Fruit fly (Drosophila melanogaster) whole organism, embryonic: ENCODE measurements around the gene CG17327.
A peak's percentile ranks its signal among the peaks of the same experiment; 100 is the strongest.

ENCODE experiments used
- ATbp ChIP-seq: fragments of 200-800 bp; sonication (Bioruptor generic); optimal IDR thresholded peaks from 2 replicates; lab custom pipeline; 2017; ENCODE audit warnings: missing biosample characterization, mild to moderate bottlenecking, missing genetic modification characterization, missing genetic modification reagents
- Atf3 ChIP-seq: fragments of 200-800 bp; sonication (Bioruptor generic); optimal IDR thresholded peaks from 3 replicates; lab custom pipeline; 2016; ENCODE audit warnings: missing biosample characterization, missing genetic modification characterization
- B-H2 ChIP-seq: fragments of 200-800 bp; sonication (Bioruptor generic); optimal IDR thresholded peaks from 2 replicates; lab custom pipeline; 2018; ENCODE audit warnings: missing biosample characterization, mild to moderate bottlenecking, missing genetic modification characterization
- CG10959 ChIP-seq: fragments of 200-800 bp; sonication (Bioruptor generic); IDR thresholded peaks from 2 replicates; pipeline ENCODE4 v1.3.6; 2022; ENCODE audit warnings: missing biosample characterization, missing genetic modification characterization
- CG12155 ChIP-seq: fragments of 200-800 bp; sonication (Bioruptor generic); optimal IDR thresholded peaks from 3 replicates; lab custom pipeline; 2016; ENCODE audit warnings: missing biosample characterization, missing genetic modification characterization
- CG16863 ChIP-seq: fragments of 200-800 bp; sonication (Bioruptor generic); optimal IDR thresholded peaks from 3 replicates; lab custom pipeline; 2016; ENCODE audit warnings: missing biosample characterization, missing genetic modification characterization
- CG4282 ChIP-seq: fragments of 200-800 bp; sonication (Bioruptor generic); optimal IDR thresholded peaks from 2 replicates; lab custom pipeline; 2016; ENCODE audit warnings: missing biosample characterization, missing genetic modification characterization
- CG6689 ChIP-seq: fragments of 200-800 bp; sonication (Bioruptor generic); IDR thresholded peaks from 2 replicates; pipeline ENCODE4 v1.3.6; 2022; ENCODE audit warnings: missing biosample characterization, missing genetic modification characterization
- CG8478 ChIP-seq: fragments of >200 bp; optimal IDR thresholded peaks from 2 replicates; lab custom pipeline; 2018
- Dip3 ChIP-seq: fragments of 200-800 bp; sonication (Bioruptor generic); optimal IDR thresholded peaks from 3 replicates; lab custom pipeline; 2016; ENCODE audit warnings: missing biosample characterization, missing genetic modification characterization
- Ets65A ChIP-seq: fragments of 200-800 bp; sonication (Bioruptor generic); peaks from one replicate; lab custom pipeline; 2016; ENCODE audit warnings: missing biosample characterization, missing genetic modification characterization
- GATAe ChIP-seq: fragments of 200-800 bp; sonication (Bioruptor generic); conservative IDR thresholded peaks from 2 replicates; pipeline ENCODE4 v1.3.6; 2022; ENCODE audit warnings: missing biosample characterization, missing genetic modification characterization
- HmgZ ChIP-seq: fragments of 200-800 bp; sonication (Bioruptor generic); optimal IDR thresholded peaks from 2 replicates; lab custom pipeline; 2018; ENCODE audit warnings: missing biosample characterization, mild to moderate bottlenecking, missing genetic modification characterization
- Hmr ChIP-seq: fragments of 200-800 bp; sonication (Bioruptor generic); optimal IDR thresholded peaks from 3 replicates; lab custom pipeline; 2017; ENCODE audit warnings: mild to moderate bottlenecking, missing biosample characterization, missing genetic modification reagents, missing genetic modification characterization
- YL-1 ChIP-seq: fragments of 200-800 bp; sonication (Bioruptor generic); optimal IDR thresholded peaks from 3 replicates; lab custom pipeline; 2017; ENCODE audit warnings: missing biosample characterization, mild to moderate bottlenecking, missing genetic modification characterization
- cad ChIP-seq: fragments of >200 bp; optimal IDR thresholded peaks from 2 replicates; lab custom pipeline; 2017; ENCODE audit warnings: missing biosample characterization, missing genetic modification characterization
- chif ChIP-seq, 2 experiments: fragments of 200-800 bp; sonication (Bioruptor generic); optimal IDR thresholded peaks; 3 replicates each; lab custom pipeline; 2016; ENCODE audit warnings: missing biosample characterization in 2 of 2, missing genetic modification characterization in 2 of 2
- chn ChIP-seq: fragments of 200-800 bp; sonication (Bioruptor generic); optimal IDR thresholded peaks from 2 replicates; lab custom pipeline; 2016; ENCODE audit warnings: missing biosample characterization, missing genetic modification characterization
- esg ChIP-seq: fragments of 200-800 bp; sonication (Bioruptor generic); conservative IDR thresholded peaks from 2 replicates; pipeline ENCODE4 v1.3.6; 2022; ENCODE audit warnings: missing biosample characterization, missing genetic modification characterization
- exex ChIP-seq: fragments of 200-800 bp; sonication (Bioruptor generic); optimal IDR thresholded peaks from 4 replicates; lab custom pipeline; 2018; ENCODE audit warnings: missing biosample characterization, mild to moderate bottlenecking, missing genetic modification characterization, moderate library complexity
- fd64A ChIP-seq: fragments of 200-800 bp; sonication (Bioruptor generic); optimal IDR thresholded peaks from 3 replicates; lab custom pipeline; 2018; ENCODE audit warnings: missing biosample characterization, mild to moderate bottlenecking, missing genetic modification characterization
- gem ChIP-seq: fragments of 200-800 bp; sonication (Bioruptor generic); optimal IDR thresholded peaks from 2 replicates; lab custom pipeline; 2019; ENCODE audit warnings: missing biosample characterization, mild to moderate bottlenecking, missing genetic modification characterization, moderate library complexity
- gsb ChIP-seq: fragments of 200-800 bp; sonication (Bioruptor generic); IDR thresholded peaks from 2 replicates; pipeline ENCODE4 v1.3.6; 2022; ENCODE audit warnings: missing biosample characterization, missing genetic modification characterization
- her ChIP-seq: fragments of 200-800 bp; sonication (Bioruptor generic); optimal IDR thresholded peaks from 2 replicates; lab custom pipeline; 2016; ENCODE audit warnings: missing biosample characterization, missing genetic modification characterization
- insv ChIP-seq, 2 experiments: fragments of 200-800 bp; sonication (Bioruptor generic); optimal IDR thresholded peaks; 3 replicates each; lab custom pipeline; 2016 to 2018; ENCODE audit warnings: missing biosample characterization in 2 of 2, missing genetic modification characterization in 2 of 2
- klu ChIP-seq: fragments of 200-800 bp; sonication (Bioruptor generic); IDR thresholded peaks from 2 replicates; pipeline ENCODE4 v1.3.6; 2022; ENCODE audit warnings: missing biosample characterization, missing genetic modification characterization
- prd ChIP-seq, 3 experiments: fragments of >200 bp in 2 of 3; fragments of 200-800 bp in 1 of 3; sonication (Bioruptor generic) in 1 of 3; optimal IDR thresholded peaks in 2 of 3; IDR thresholded peaks in 1 of 3; 2 replicates in 2 of 3; 3 replicates in 1 of 3; pipeline versions ENCODE4 v1.3.6 to Lab custom; 2017 to 2022; ENCODE audit warnings: missing biosample characterization in 1 of 3, missing genetic modification characterization in 1 of 3
- row ChIP-seq: fragments of 200-800 bp; sonication (Bioruptor generic); IDR thresholded peaks from 3 replicates; pipeline ENCODE4 v1.3.6; 2022; ENCODE audit warnings: missing biosample characterization, missing genetic modification characterization
- sens ChIP-seq: fragments of 200-800 bp; sonication (Bioruptor generic); peaks from one replicate; lab custom pipeline; 2016; ENCODE audit warnings: missing biosample characterization, missing genetic modification characterization
- seq ChIP-seq: fragments of 200-800 bp; sonication (Bioruptor generic); IDR thresholded peaks from 2 replicates; pipeline ENCODE4 v1.3.6; 2022; ENCODE audit warnings: missing biosample characterization, missing genetic modification characterization
- ssp ChIP-seq: fragments of 200-800 bp; sonication (Bioruptor generic); IDR thresholded peaks from 2 replicates; pipeline ENCODE4 v1.3.6; 2022; ENCODE audit warnings: missing biosample characterization, missing genetic modification characterization
- vfl ChIP-seq: fragments of 200-800 bp; sonication (Bioruptor generic); optimal IDR thresholded peaks from 2 replicates; lab custom pipeline; 2016; ENCODE audit warnings: missing biosample characterization, missing genetic modification characterization

CG17327 gene

dm6 chr3R:12960227-12960626 is 37.3 kb downstream of the CG17327 start (continued):
- TF ChIP-seq Atf3 (GFP tag; lab: Kevin White, UChicago) (no peak), CG10959 (GFP tag; lab: Robert Waterston, UW) (0 out of 2 replicates have a peak, but pooled peaks have one; percentile 5), GATAe (peak; percentile 46; the same call in 1 of the 2 replicates), CG4282 (no peak), CG16863 (GFP tag; lab: Kevin White, UChicago) (no peak), ssp (no peak), exex (tag; lab: Kevin White, UChicago) (peak; percentile 62), klu (GFP tag; lab: Robert Waterston, UW) (no peak), vfl (GFP tag; lab: Kevin White, UChicago) (no peak), ATbp (GFP tag; lab: Kevin White, UChicago) (no peak), her (no peak), insv (GFP tag; optimal IDR thresholded peaks at IDR 0.05; lab: Kevin White, UChicago) (no peak), B-H2 (GFP tag; lab: Kevin White, UChicago) (no peak), HmgZ (tag; lab: Kevin White, UChicago) (no peak), CG12155 (GFP tag; lab: Kevin White, UChicago) (no peak), CG8478 (lab: Kevin White, UChicago) (no peak), chn (GFP tag; lab: Kevin White, UChicago) (no peak), esg (GFP tag; lab: Robert Waterston, UW) (no peak), Hmr (GFP tag; lab: Kevin White, UChicago) (no peak)

dm6 chr3R:12957388-12957787 is 40.1 kb downstream of the CG17327 start:
- TF ChIP-seq Ets65A (GFP tag; lab: Kevin White, UChicago) (no peak), sens (GFP tag; lab: Kevin White, UChicago) (peak; percentile 47), row (GFP tag; lab: Robert Waterston, UW) (0 out of 3 replicates have a peak, but pooled peaks have one; percentile 13), YL-1 (GFP tag; lab: Kevin White, UChicago) (no peak), seq (GFP tag; lab: Robert Waterston, UW) (no peak), chif (GFP tag; optimal IDR thresholded peaks at IDR 0.05; lab: Kevin White, UChicago) (peak in 1 of 2 experiments; percentile 3), fd64A (GFP tag; lab: Kevin White, UChicago) (no peak), gem (tag; lab: Kevin White, UChicago) (peak; percentile 2), prd (optimal IDR thresholded peaks at IDR 0.05; lab: Kevin White, UChicago) (no peak), prd (GFP tag; IDR thresholded peaks at IDR 0.05; lab: Robert Waterston, UW) (peak; percentile 42; the same call in 1 of the 3 replicates), Dip3 (GFP tag; lab: Kevin White, UChicago) (no peak), CG6689 (GFP tag; lab: Robert Waterston, UW) (0 out of 2 replicates have a peak, but pooled peaks have one; percentile 13), CG10959 (GFP tag; lab: Robert Waterston, UW) (no peak), gsb (GFP tag; lab: Robert Waterston, UW) (no peak), cad (GFP tag; lab: Kevin White, UChicago) (no peak)
- TF ChIP-seq, all 482 proteins: peak for 6
